Fruit fly (Drosophila melanogaster) whole organism, embryonic: ENCODE measurements around the gene SLC5A11.

Experiments
- Asciz ChIP-seq: fragments of 200-800 bp; sonication (Bioruptor generic); optimal IDR thresholded peaks from 2 replicates; lab custom pipeline; 2017; ENCODE audit warnings: missing biosample characterization, mild to moderate bottlenecking, missing genetic modification characterization, missing genetic modification reagents
- B-H1 ChIP-seq: fragments of 200-800 bp; sonication (Bioruptor generic); IDR thresholded peaks from 3 replicates; pipeline ENCODE4 v1.3.6; 2022; ENCODE audit warnings: missing biosample characterization, missing genetic modification characterization
- Bgb ChIP-seq: fragments of 200-800 bp; sonication (Bioruptor generic); IDR thresholded peaks from 2 replicates; pipeline ENCODE4 v1.3.6; 2022; ENCODE audit warnings: missing biosample characterization, missing genetic modification characterization; ENCODE audit not compliant: partially characterized antibody
- CG10654 ChIP-seq: fragments of 200-800 bp; sonication (Bioruptor generic); optimal IDR thresholded peaks from 2 replicates; lab custom pipeline; 2016; ENCODE audit warnings: missing biosample characterization, missing genetic modification characterization
- CG11247 ChIP-seq: fragments of 200-800 bp; sonication (Bioruptor generic); IDR thresholded peaks from 2 replicates; pipeline ENCODE4 v1.3.6; 2022; ENCODE audit warnings: missing biosample characterization, missing genetic modification characterization
- CG12942 ChIP-seq: fragments of 200-800 bp; sonication (Bioruptor generic); optimal IDR thresholded peaks from 3 replicates; lab custom pipeline; 2016; ENCODE audit warnings: missing biosample characterization, missing genetic modification characterization
- CG13287 ChIP-seq: fragments of 200-800 bp; sonication (Bioruptor generic); IDR thresholded peaks from 2 replicates; pipeline ENCODE4 v1.3.6; 2022; ENCODE audit warnings: missing biosample characterization, missing genetic modification characterization; ENCODE audit not compliant: partially characterized antibody
- CG18262 ChIP-seq: fragments of 200-800 bp; optimal IDR thresholded peaks from 3 replicates; lab custom pipeline; 2019; ENCODE audit warnings: missing biosample characterization, mild to moderate bottlenecking, missing genetic modification characterization, moderate library complexity
- CG1832 ChIP-seq: fragments of 200-800 bp; sonication (Bioruptor generic); optimal IDR thresholded peaks from 2 replicates; lab custom pipeline; 2017; ENCODE audit warnings: missing biosample characterization, mild to moderate bottlenecking, missing genetic modification characterization, inconsistent platforms
- CG2116 ChIP-seq: fragments of 200-800 bp; sonication (Bioruptor generic); optimal IDR thresholded peaks from 3 replicates; lab custom pipeline; 2018; ENCODE audit warnings: missing biosample characterization, mild to moderate bottlenecking, missing genetic modification characterization
- CG2202 ChIP-seq: fragments of 200-800 bp; sonication (Bioruptor generic); optimal IDR thresholded peaks from 2 replicates; lab custom pipeline; 2018; ENCODE audit warnings: missing biosample characterization, mild to moderate bottlenecking, missing genetic modification characterization
- CG30431 ChIP-seq: fragments of 200-800 bp; sonication (Bioruptor generic); optimal IDR thresholded peaks from 2 replicates; lab custom pipeline; 2017; ENCODE audit warnings: missing biosample characterization, missing genetic modification characterization
- CG33557 ChIP-seq: fragments of 200-800 bp; sonication (Bioruptor generic); optimal IDR thresholded peaks from 2 replicates; lab custom pipeline; 2019; ENCODE audit warnings: missing biosample characterization, mild to moderate bottlenecking, missing genetic modification characterization, moderate library complexity
- CG6683 ChIP-seq: fragments of 200-800 bp; sonication (Bioruptor generic); optimal IDR thresholded peaks from 2 replicates; lab custom pipeline; 2017; ENCODE audit warnings: missing biosample characterization, mild to moderate bottlenecking, missing genetic modification characterization, missing genetic modification reagents
- CG7271 ChIP-seq: fragments of 200-800 bp; sonication (Bioruptor generic); optimal IDR thresholded peaks from 2 replicates; lab custom pipeline; 2018; ENCODE audit warnings: missing biosample characterization, mild to moderate bottlenecking, missing genetic modification characterization, moderate library complexity
- CG7745 ChIP-seq: fragments of 200-800 bp; sonication (Bioruptor generic); optimal IDR thresholded peaks from 2 replicates; lab custom pipeline; 2018; ENCODE audit warnings: missing biosample characterization, mild to moderate bottlenecking, missing genetic modification characterization, moderate library complexity
- CG7987 ChIP-seq: fragments of 200-800 bp; sonication (Bioruptor generic); optimal IDR thresholded peaks from 2 replicates; lab custom pipeline; 2018; ENCODE audit warnings: missing biosample characterization, mild to moderate bottlenecking, missing genetic modification characterization, moderate library complexity
- Drgx ChIP-seq: fragments of 200-800 bp; sonication (Bioruptor generic); IDR thresholded peaks from 2 replicates; pipeline ENCODE4 v1.3.6; 2022; ENCODE audit warnings: missing biosample characterization, missing genetic modification characterization
- ERR ChIP-seq: fragments of 200-800 bp; sonication (Bioruptor generic); optimal IDR thresholded peaks from 2 replicates; lab custom pipeline; 2016; ENCODE audit warnings: missing biosample characterization, missing genetic modification characterization
- Ets97D ChIP-seq: fragments of 200-800 bp; sonication (Bioruptor generic); optimal IDR thresholded peaks from 3 replicates; lab custom pipeline; 2016; ENCODE audit warnings: missing biosample characterization, missing genetic modification characterization
- Max ChIP-seq: fragments of 200-800 bp; sonication (Bioruptor generic); optimal IDR thresholded peaks from 2 replicates; lab custom pipeline; 2016; ENCODE audit warnings: missing biosample characterization, mild to moderate bottlenecking, missing genetic modification characterization
- NC2β ChIP-seq: fragments of 200-800 bp; sonication (Bioruptor generic); optimal IDR thresholded peaks from 2 replicates; lab custom pipeline; 2016; ENCODE audit warnings: missing biosample characterization, missing genetic modification characterization
- Xbp1 ChIP-seq: fragments of 200-800 bp; sonication (Bioruptor generic); optimal IDR thresholded peaks from 3 replicates; lab custom pipeline; 2016; ENCODE audit warnings: missing biosample characterization, mild to moderate bottlenecking, missing genetic modification characterization
- ac ChIP-seq: fragments of 200-800 bp; sonication (Bioruptor generic); optimal IDR thresholded peaks from 3 replicates; lab custom pipeline; 2017; ENCODE audit warnings: missing biosample characterization, mild to moderate bottlenecking, missing genetic modification characterization
- bsh ChIP-seq, 2 experiments: fragments of 200-800 bp; sonication (Bioruptor generic); optimal IDR thresholded peaks; 2 replicates each; lab custom pipeline; 2017 to 2018; ENCODE audit warnings: mild to moderate bottlenecking in 2 of 2, missing biosample characterization in 2 of 2, missing genetic modification characterization in 2 of 2, moderate library complexity in 1 of 2
- crol ChIP-seq: fragments of 200-800 bp; sonication (Bioruptor generic); IDR thresholded peaks from 2 replicates; pipeline ENCODE4 v1.3.6; 2022; ENCODE audit warnings: missing biosample characterization, missing genetic modification characterization
- danr ChIP-seq: fragments of 200-800 bp; sonication (Bioruptor generic); IDR thresholded peaks from 2 replicates; pipeline ENCODE4 v1.3.6; 2022; ENCODE audit warnings: missing biosample characterization, missing genetic modification characterization
- gcm ChIP-seq: fragments of 200-800 bp; sonication (Bioruptor generic); optimal IDR thresholded peaks from 2 replicates; lab custom pipeline; 2019; ENCODE audit warnings: missing biosample characterization, mild to moderate bottlenecking, missing genetic modification characterization, moderate library complexity
- gsb ChIP-seq: fragments of 200-800 bp; sonication (Bioruptor generic); IDR thresholded peaks from 2 replicates; pipeline ENCODE4 v1.3.6; 2022; ENCODE audit warnings: missing biosample characterization, missing genetic modification characterization
- her ChIP-seq: fragments of 200-800 bp; sonication (Bioruptor generic); optimal IDR thresholded peaks from 2 replicates; lab custom pipeline; 2016; ENCODE audit warnings: missing biosample characterization, missing genetic modification characterization
- hkb ChIP-seq, 2 experiments: fragments of 200-800 bp in 1 of 2; fragments of >200 bp in 1 of 2; sonication (Bioruptor generic) in 1 of 2; IDR thresholded peaks in 1 of 2; optimal IDR thresholded peaks in 1 of 2; 2 replicates each; pipeline versions ENCODE4 v1.3.6 to Lab custom; 2017 to 2022; ENCODE audit warnings: missing biosample characterization in 1 of 2, missing genetic modification characterization in 1 of 2
- klu ChIP-seq: fragments of 200-800 bp; sonication (Bioruptor generic); IDR thresholded peaks from 2 replicates; pipeline ENCODE4 v1.3.6; 2022; ENCODE audit warnings: missing biosample characterization, missing genetic modification characterization
- lab ChIP-seq: fragments of 200-800 bp; sonication (Bioruptor generic); optimal IDR thresholded peaks from 3 replicates; lab custom pipeline; 2017; ENCODE audit warnings: missing biosample characterization, missing genetic modification characterization, mild to moderate bottlenecking, moderate library complexity, missing genetic modification reagents
- lola ChIP-seq, 3 experiments: fragments of >200 bp in 2 of 3; fragments of 200-800 bp in 1 of 3; sonication (Bioruptor generic) in 1 of 3; optimal IDR thresholded peaks; 2 replicates each; lab custom pipeline; 2017 to 2019; ENCODE audit warnings: missing biosample characterization in 3 of 3, missing genetic modification characterization in 3 of 3, mild to moderate bottlenecking in 1 of 3, moderate library complexity in 1 of 3
- nerfin-1 ChIP-seq: fragments of 200-800 bp; sonication (Bioruptor generic); optimal IDR thresholded peaks from 3 replicates; lab custom pipeline; 2019; ENCODE audit warnings: missing biosample characterization, mild to moderate bottlenecking, missing genetic modification characterization, moderate library complexity
- org-1 ChIP-seq: fragments of 200-800 bp; sonication (Bioruptor generic); optimal IDR thresholded peaks from 2 replicates; lab custom pipeline; 2017; ENCODE audit warnings: missing biosample characterization, missing genetic modification characterization
- prd ChIP-seq, 3 experiments: fragments of >200 bp in 2 of 3; fragments of 200-800 bp in 1 of 3; sonication (Bioruptor generic) in 1 of 3; optimal IDR thresholded peaks in 2 of 3; IDR thresholded peaks in 1 of 3; 2 replicates in 2 of 3; 3 replicates in 1 of 3; pipeline versions ENCODE4 v1.3.6 to Lab custom; 2017 to 2022; ENCODE audit warnings: missing biosample characterization in 1 of 3, missing genetic modification characterization in 1 of 3
- schlank ChIP-seq: fragments of 200-800 bp; sonication (Bioruptor generic); optimal IDR thresholded peaks from 2 replicates; lab custom pipeline; 2018; ENCODE audit warnings: missing biosample characterization, mild to moderate bottlenecking, missing genetic modification characterization
- sd ChIP-seq: fragments of 200-800 bp; sonication (Bioruptor generic); optimal IDR thresholded peaks from 3 replicates; lab custom pipeline; 2018; ENCODE audit warnings: missing biosample characterization, mild to moderate bottlenecking, missing genetic modification characterization, moderate library complexity
- sima ChIP-seq: fragments of 200-800 bp; sonication (Bioruptor generic); optimal IDR thresholded peaks from 2 replicates; lab custom pipeline; 2016; ENCODE audit warnings: missing biosample characterization, missing genetic modification characterization
- sisA ChIP-seq: fragments of 200-800 bp; sonication (Bioruptor generic); IDR thresholded peaks from 2 replicates; pipeline ENCODE4 v1.3.6; 2022; ENCODE audit warnings: missing biosample characterization, missing genetic modification characterization
- sug ChIP-seq: fragments of 200-800 bp; optimal IDR thresholded peaks from 2 replicates; lab custom pipeline; 2019; ENCODE audit warnings: missing biosample characterization, mild to moderate bottlenecking, missing genetic modification characterization, moderate library complexity
- tap ChIP-seq: fragments of 200-800 bp; optimal IDR thresholded peaks from 3 replicates; lab custom pipeline; 2019; ENCODE audit warnings: missing biosample characterization, mild to moderate bottlenecking, missing genetic modification characterization, moderate library complexity
- ttk ChIP-seq: fragments of 200-800 bp; sonication (Bioruptor generic); IDR thresholded peaks from 2 replicates; pipeline ENCODE4 v2.1.2; 2022; ENCODE audit warnings: missing biosample characterization, missing genetic modification characterization
- twi ChIP-seq: fragments of 200-800 bp; optimal IDR thresholded peaks from 2 replicates; lab custom pipeline; 2019; ENCODE audit warnings: missing biosample characterization, mild to moderate bottlenecking, missing genetic modification characterization, moderate library complexity
- vvl ChIP-seq: fragments of 200-800 bp; sonication (Bioruptor generic); IDR thresholded peaks from 2 replicates; pipeline ENCODE4 v1.3.6; 2022; ENCODE audit warnings: missing biosample characterization, missing genetic modification characterization
- z ChIP-seq: fragments of 200-800 bp; sonication (Bioruptor generic); IDR thresholded peaks from 3 replicates; pipeline ENCODE4 v1.3.6; 2022; ENCODE audit warnings: missing biosample characterization, missing genetic modification characterization
- zen ChIP-seq: fragments of 200-800 bp; sonication (Bioruptor generic); optimal IDR thresholded peaks from 3 replicates; lab custom pipeline; 2018; ENCODE audit warnings: missing biosample characterization, mild to moderate bottlenecking, missing genetic modification characterization, moderate library complexity

SLC5A11 gene

DNA sequence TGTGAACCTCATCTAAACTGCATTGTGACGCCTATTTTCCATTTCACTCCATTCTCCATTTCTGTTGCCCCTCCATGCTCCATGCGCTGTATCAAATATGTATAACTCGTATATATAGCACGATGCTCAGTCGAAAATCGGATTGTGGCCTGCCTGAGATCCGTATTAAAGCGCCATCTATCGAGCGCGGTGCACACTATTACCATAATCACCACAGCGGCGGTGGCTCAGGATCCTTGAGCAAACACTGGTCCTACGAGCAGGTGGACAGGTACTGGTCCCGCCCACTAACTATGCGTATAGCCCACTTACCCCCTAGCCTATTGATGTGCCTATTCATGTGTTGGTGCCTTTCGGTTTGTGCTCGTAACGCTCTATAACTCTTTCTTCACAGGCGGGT, 19.9 kb downstream of the SLC5A11 start (continued):
- TF ChIP-seq CG1832 (GFP tag; lab: Kevin White, UChicago): no peak
- no peak for TF ChIP-seq z
- TF ChIP-seq gcm (GFP tag; lab: Kevin White, UChicago): no peak
- no peak for TF ChIP-seq CG10654 (GFP tag; lab: Kevin White, UChicago)
- TF ChIP-seq CG2116: no peak

DNA sequence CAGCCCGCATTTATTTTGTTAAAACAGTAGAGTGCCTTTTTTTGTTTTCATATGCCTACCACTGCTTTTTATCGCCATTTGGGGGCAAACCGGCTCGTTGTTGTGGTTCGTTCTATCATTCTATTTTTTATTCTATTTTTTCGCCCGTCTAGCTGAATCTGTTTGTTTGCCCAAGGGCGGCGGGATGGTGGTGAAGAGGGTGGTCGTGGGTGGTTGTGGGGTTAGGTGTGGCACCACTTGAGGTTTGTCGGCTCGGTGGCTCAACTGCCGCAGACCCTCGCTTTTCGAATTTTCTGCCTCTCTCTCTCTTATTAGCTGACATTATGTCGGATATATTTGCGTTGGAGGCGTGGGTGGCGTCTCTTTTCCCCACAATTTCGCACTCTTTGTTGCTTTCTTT, 33.4 kb downstream of the SLC5A11 start:
- TF ChIP-seq vvl (no peak), lab (GFP tag; lab: Kevin White, UChicago) (no peak), gcm (GFP tag; lab: Kevin White, UChicago) (peak; percentile 79), nerfin-1 (tag; lab: Kevin White, UChicago) (no peak), zen (tag; lab: Kevin White, UChicago) (no peak), sisA (no peak), org-1 (GFP tag; lab: Kevin White, UChicago) (no peak), klu (peak; percentile 49), CG30431 (no peak), Drgx (GFP tag; lab: Robert Waterston, UW) (0 out of 2 replicates have a peak, but pooled peaks have one; percentile 20), bsh (GFP tag; optimal IDR thresholded peaks at IDR 0.05; lab: Kevin White, UChicago) (no peak), tap (no peak), CG33557 (GFP tag; lab: Kevin White, UChicago) (no peak), NC2β (GFP tag; lab: Kevin White, UChicago) (no peak), Asciz (no peak), ERR (GFP tag; lab: Kevin White, UChicago) (no peak), Max (no peak), prd (optimal IDR thresholded peaks at IDR 0.05; lab: Kevin White, UChicago) (no peak), prd (GFP tag; IDR thresholded peaks at IDR 0.05; lab: Robert Waterston, UW) (no peak), sima (GFP tag; lab: Kevin White, UChicago) (no peak), sd (tag; lab: Kevin White, UChicago) (no peak), danr (GFP tag; lab: Robert Waterston, UW) (no peak), gsb (no peak), ac (GFP tag; lab: Kevin White, UChicago) (no peak), CG7987 (GFP tag; lab: Kevin White, UChicago) (no peak), crol (GFP tag; lab: Robert Waterston, UW) (peak; percentile 83), schlank (tag; lab: Kevin White, UChicago) (peak; percentile 11), CG18262 (tag; lab: Kevin White, UChicago) (no peak), Xbp1 (GFP tag; lab: Kevin White, UChicago) (no peak), CG7271 (tag; lab: Kevin White, UChicago) (no peak), CG7745 (tag; lab: Kevin White, UChicago) (no peak), lola (GFP tag; optimal IDR thresholded peaks at IDR 0.05; lab: Kevin White, UChicago) (no peak), CG13287 (GFP tag; lab: Robert Waterston, UW) (peak; percentile 23; the same call in 1 of the 2 replicates), Bgb (GFP tag; lab: Robert Waterston, UW) (peak; percentile 38; the same call in 1 of the 2 replicates), her (GFP tag; lab: Kevin White, UChicago) (no peak), twi (tag; lab: Kevin White, UChicago) (no peak), CG2202 (tag; lab: Kevin White, UChicago) (no peak), sug (tag; lab: Kevin White, UChicago) (no peak), CG12942 (no peak), CG6683 (GFP tag; lab: Kevin White, UChicago) (no peak), CG11247 (GFP tag; lab: Robert Waterston, UW) (no peak), B-H1 (GFP tag; lab: Robert Waterston, UW) (no peak), Ets97D (no peak), hkb (optimal IDR thresholded peaks at IDR 0.05; lab: Kevin White, UChicago) (no peak), hkb (GFP tag; IDR thresholded peaks at IDR 0.05; lab: Robert Waterston, UW) (no peak), ttk (GFP tag; lab: Robert Waterston, UW) (no peak)
